Worm (Caenorhabditis elegans) whole organism, young adult: ENCODE data around the gene pals-18.
A peak's percentile ranks its signal among the peaks of the same experiment; 100 is the strongest.

ENCODE experiments used
- F10E7.11 ChIP-seq: sonication (generic microtip); optimal IDR thresholded peaks from 2 replicates; lab custom pipeline; 2017; ENCODE audit warnings: mild to moderate bottlenecking, missing genetic modification characterization, moderate library complexity, missing compliant biosample characterization
- F52B5.7 ChIP-seq: sonication (generic microtip); optimal IDR thresholded peaks from 2 replicates; lab custom pipeline; 2016; ENCODE audit warnings: mild to moderate bottlenecking, missing genetic modification characterization, missing compliant biosample characterization
- F55B11.4 ChIP-seq: sonication (generic microtip); optimal IDR thresholded peaks from 2 replicates; lab custom pipeline; 2016; ENCODE audit warnings: missing compliant biosample characterization, missing genetic modification characterization, borderline replicate concordance; ENCODE audit not compliant: insufficient read depth
- F57C9.4 ChIP-seq: sonication (generic microtip); optimal IDR thresholded peaks from 2 replicates; lab custom pipeline; 2017; ENCODE audit warnings: mild to moderate bottlenecking, missing genetic modification characterization, missing compliant biosample characterization
- K11D2.4 ChIP-seq: fragments of 200-800 bp; sonication (Bioruptor generic); IDR thresholded peaks from 2 replicates; pipeline ENCODE4 v1.3.6; 2022; ENCODE audit warnings: missing genetic modification reagents, missing genetic modification characterization, missing compliant biosample characterization
- T26A5.8 ChIP-seq: sonication (generic microtip); optimal IDR thresholded peaks from 2 replicates; lab custom pipeline; 2016; ENCODE audit warnings: missing genetic modification characterization, missing compliant biosample characterization
- Y53F4B.3 ChIP-seq: fragments of 200-800 bp; sonication (Bioruptor generic); IDR thresholded peaks from 2 replicates; pipeline ENCODE4 v1.3.6; 2022; ENCODE audit warnings: missing genetic modification reagents, missing genetic modification characterization, missing compliant biosample characterization
- Y67H2A.10 ChIP-seq: fragments of 200-800 bp; sonication (Bioruptor generic); conservative IDR thresholded peaks from 2 replicates; pipeline ENCODE4 v1.3.6; 2022; ENCODE audit warnings: missing genetic modification reagents, missing genetic modification characterization, missing compliant biosample characterization
- Y95B8A.8 ChIP-seq: fragments of 200-800 bp; sonication (Bioruptor generic); IDR thresholded peaks from 2 replicates; pipeline ENCODE4 v1.3.6; 2022; ENCODE audit warnings: missing genetic modification reagents, missing genetic modification characterization, missing compliant biosample characterization
- ama-1 ChIP-seq, 3 experiments: fragments of 150-350 bp in 1 of 3; sonication (generic microtip) in 2 of 3; optimal IDR thresholded peaks; 2 replicates each; lab custom pipeline; 2014 to 2018; ENCODE audit warnings: missing biosample characterization in 2 of 3, missing genetic modification characterization in 2 of 3, missing genetic modification reagents in 2 of 3
- atf-7 ChIP-seq: sonication (generic microtip); optimal IDR thresholded peaks from 2 replicates; lab custom pipeline; 2017; ENCODE audit warnings: mild to moderate bottlenecking, missing genetic modification characterization, missing compliant biosample characterization
- cebp-1 ChIP-seq, 2 experiments: fragments of 200-800 bp in 1 of 2; sonication (Bioruptor generic) in 1 of 2; sonication (generic microtip) in 1 of 2; IDR thresholded peaks in 1 of 2; optimal IDR thresholded peaks in 1 of 2; 2 replicates each; pipeline versions ENCODE4 v1.3.6 to Lab custom; 2017 to 2022; ENCODE audit warnings: missing compliant biosample characterization in 2 of 2, missing genetic modification characterization in 2 of 2, mild to moderate bottlenecking in 1 of 2, missing genetic modification reagents in 1 of 2, moderate library complexity in 1 of 2
- cebp-2 ChIP-seq: fragments of 200-800 bp; sonication (Bioruptor generic); IDR thresholded peaks from 2 replicates; pipeline ENCODE4 v1.3.6; 2022; ENCODE audit warnings: missing genetic modification characterization, missing compliant biosample characterization
- die-1 ChIP-seq: sonication (generic microtip); optimal IDR thresholded peaks from 2 replicates; lab custom pipeline; 2016; ENCODE audit warnings: missing genotype, mild to moderate bottlenecking, missing genetic modification characterization, missing compliant biosample characterization
- dox-1 ChIP-seq: fragments of 200-800 bp; sonication (Bioruptor generic); IDR thresholded peaks from 2 replicates; pipeline ENCODE4 v1.3.6; 2022; ENCODE audit warnings: missing genetic modification reagents, missing genetic modification characterization, missing compliant biosample characterization
- dpff-1 ChIP-seq: sonication (generic microtip); optimal IDR thresholded peaks from 2 replicates; lab custom pipeline; 2017; ENCODE audit warnings: mild to moderate bottlenecking, missing genetic modification characterization, missing compliant biosample characterization
- egrh-3 ChIP-seq: fragments of 200-800 bp; sonication (Bioruptor generic); IDR thresholded peaks from 2 replicates; pipeline ENCODE4 v1.3.6; 2022; ENCODE audit warnings: missing genetic modification reagents, missing genetic modification characterization, missing compliant biosample characterization
- gei-17 ChIP-seq: fragments of 200-800 bp; sonication (Bioruptor generic); optimal IDR thresholded peaks from 2 replicates; lab custom pipeline; 2018; ENCODE audit warnings: mild to moderate bottlenecking, missing genetic modification characterization, missing compliant biosample characterization
- hlh-12 ChIP-seq: sonication (generic microtip); optimal IDR thresholded peaks from 2 replicates; lab custom pipeline; 2016; ENCODE audit warnings: missing genetic modification characterization, missing compliant biosample characterization
- hmg-20 ChIP-seq: fragments of 200-800 bp; sonication (Bioruptor generic); IDR thresholded peaks from 2 replicates; pipeline ENCODE4 v1.3.6; 2022; ENCODE audit warnings: missing genetic modification reagents, missing genetic modification characterization, missing compliant biosample characterization
- hsf-1 ChIP-seq: fragments of 200-800 bp; sonication (Bioruptor generic); IDR thresholded peaks from 2 replicates; pipeline ENCODE4 v1.3.6; 2022; ENCODE audit warnings: missing genetic modification reagents, missing genetic modification characterization, missing compliant biosample characterization
- lag-1 ChIP-seq: fragments of 200-800 bp; sonication (Bioruptor generic); IDR thresholded peaks from 2 replicates; pipeline ENCODE4 v1.3.6; 2022; ENCODE audit warnings: missing genetic modification reagents, missing genetic modification characterization, missing compliant biosample characterization
- lin-26 ChIP-seq: fragments of 200-800 bp; sonication (Bioruptor generic); IDR thresholded peaks from 2 replicates; pipeline ENCODE4 v1.3.6; 2022; ENCODE audit warnings: missing genetic modification reagents, missing genetic modification characterization, missing compliant biosample characterization
- lin-54 ChIP-seq: fragments of 200-800 bp; sonication (Bioruptor generic); optimal IDR thresholded peaks from 2 replicates; lab custom pipeline; 2018; ENCODE audit warnings: mild to moderate bottlenecking, missing genetic modification characterization, missing compliant biosample characterization
- lsl-1 ChIP-seq: fragments of 200-800 bp; sonication (Bioruptor generic); optimal IDR thresholded peaks from 2 replicates; lab custom pipeline; 2018; ENCODE audit warnings: mild to moderate bottlenecking, missing genetic modification characterization, moderate library complexity, missing compliant biosample characterization
- lsy-27 ChIP-seq: sonication (generic microtip); optimal IDR thresholded peaks from 2 replicates; lab custom pipeline; 2017; ENCODE audit warnings: missing genetic modification characterization, mild to moderate bottlenecking, missing compliant biosample characterization, antibody characterized with exemption, missing genotype, borderline replicate concordance; ENCODE audit not compliant: insufficient read depth
- madf-3 ChIP-seq: fragments of 200-800 bp; sonication (Bioruptor generic); IDR thresholded peaks from 2 replicates; pipeline ENCODE4 v1.3.6; 2022; ENCODE audit warnings: missing genetic modification reagents, missing genetic modification characterization, missing compliant biosample characterization
- mcd-1 ChIP-seq: fragments of 200-800 bp; sonication (Bioruptor generic); IDR thresholded peaks from 2 replicates; pipeline ENCODE4 v1.3.6; 2022; ENCODE audit warnings: missing genetic modification reagents, missing genetic modification characterization, missing compliant biosample characterization
- nfya-1 ChIP-seq: sonication (generic microtip); optimal IDR thresholded peaks from 2 replicates; lab custom pipeline; 2017; ENCODE audit warnings: antibody characterized with exemption, missing compliant biosample characterization, missing genetic modification characterization, borderline replicate concordance; ENCODE audit not compliant: insufficient read depth
- nfyb-1 ChIP-seq: fragments of 200-800 bp; sonication (Bioruptor generic); IDR thresholded peaks from 2 replicates; pipeline ENCODE4 v1.3.6; 2022; ENCODE audit warnings: missing genetic modification reagents, missing genetic modification characterization, missing compliant biosample characterization
- nhr-120 ChIP-seq: fragments of 200-800 bp; sonication (Bioruptor generic); IDR thresholded peaks from 2 replicates; pipeline ENCODE4 v1.3.6; 2022; ENCODE audit warnings: missing genetic modification characterization, missing compliant biosample characterization
- pbrm-1 ChIP-seq: fragments of 200-800 bp; sonication (Bioruptor generic); IDR thresholded peaks from 2 replicates; pipeline ENCODE4 v1.3.6; 2022; ENCODE audit warnings: missing genetic modification reagents, missing genetic modification characterization, missing compliant biosample characterization
- snpc-4 ChIP-seq, 5 experiments: fragments of 150-350 bp in 1 of 5; sonication (generic microtip) in 4 of 5; optimal IDR thresholded peaks; 2 replicates each; lab custom pipeline; 2014 to 2018; ENCODE audit warnings: missing genetic modification characterization in 5 of 5, missing biosample characterization in 3 of 5, antibody characterized with exemption in 2 of 5, mild to moderate bottlenecking in 2 of 5, missing compliant biosample characterization in 2 of 5, missing genotype in 2 of 5, moderate library complexity in 2 of 5, missing genetic modification reagents in 1 of 5
- zfh-2 ChIP-seq: fragments of 200-800 bp; sonication (Bioruptor generic); conservative IDR thresholded peaks from 2 replicates; pipeline ENCODE4 v1.3.6; 2022; ENCODE audit warnings: missing genetic modification reagents, missing genetic modification characterization, missing compliant biosample characterization
- ztf-18 ChIP-seq: sonication (generic microtip); optimal IDR thresholded peaks from 2 replicates; lab custom pipeline; 2016; ENCODE audit warnings: missing genotype, mild to moderate bottlenecking, missing genetic modification characterization, missing compliant biosample characterization

pals-18 gene

DNA sequence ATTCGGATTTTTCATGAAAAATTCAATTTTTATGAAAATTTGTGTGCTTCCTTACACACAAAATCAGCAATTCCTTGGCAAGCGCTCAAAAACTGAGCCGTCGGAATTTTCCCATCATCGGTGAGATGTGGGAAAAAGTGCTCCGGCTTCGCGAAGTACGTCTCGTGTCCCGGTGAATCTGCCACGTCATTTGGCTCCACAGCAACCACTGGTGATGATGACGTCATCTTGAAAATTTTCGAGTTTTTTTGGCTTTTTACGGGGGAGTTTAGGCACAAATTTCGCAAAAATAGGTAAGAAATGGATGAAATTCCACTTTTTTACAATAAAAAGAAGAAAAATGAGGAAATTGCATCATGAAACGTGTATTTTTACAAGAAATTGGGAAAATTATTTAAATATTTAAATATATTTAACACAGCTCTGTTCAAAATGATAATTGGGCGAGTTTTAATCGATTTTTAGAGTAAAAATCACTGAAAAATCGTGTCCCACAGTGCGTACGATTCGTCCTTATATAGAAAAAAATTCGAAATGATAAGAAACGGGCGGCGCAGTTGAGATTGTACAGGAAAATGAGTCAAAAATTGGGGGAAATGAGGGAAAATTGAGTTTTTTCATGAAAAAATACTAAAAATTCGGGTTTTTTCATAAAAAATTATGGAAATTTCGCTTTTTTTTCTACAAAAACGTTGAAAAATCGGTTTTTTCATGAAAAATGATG lies 10.8 kb downstream of the pals-18 start, which contains the start of gene Y82E9BR.14 (continued):
- TF ChIP-seq F52B5.7 (tag; lab: Kevin White, UChicago), result no peak
- no peak for TF ChIP-seq ztf-18 (tag; lab: Kevin White, UChicago)
- no peak for TF ChIP-seq Y53F4B.3 (GFP tag; lab: Robert Waterston, UW)
- TF ChIP-seq nhr-120 (GFP tag; lab: Robert Waterston, UW), result no peak
- peak; percentile 10 for TF ChIP-seq T26A5.8 (tag; lab: Kevin White, UChicago)
- no peak for TF ChIP-seq snpc-4 (GFP tag; optimal IDR thresholded peaks at IDR 0.05; lab: Kevin White, UChicago)
- TF ChIP-seq snpc-4 (tag; optimal IDR thresholded peaks at IDR 0.05; lab: Kevin White, UChicago), result no peak
- no peak for TF ChIP-seq hmg-20 (GFP tag; lab: Robert Waterston, UW)
- TF ChIP-seq dpff-1 (tag; lab: Kevin White, UChicago), result no peak
- TF ChIP-seq nfyb-1, result no peak
- TF ChIP-seq lag-1 (GFP tag; lab: Robert Waterston, UW), result no peak
- TF ChIP-seq lsy-27, result no peak
- TF ChIP-seq K11D2.4, result no peak
- TF ChIP-seq F55B11.4 (tag; lab: Kevin White, UChicago), result no peak
- TF ChIP-seq hsf-1 (GFP tag; lab: Robert Waterston, UW), result peak; percentile 42
- TF ChIP-seq egrh-3 (GFP tag; lab: Robert Waterston, UW), result no peak
- TF ChIP-seq F10E7.11 (tag; lab: Kevin White, UChicago), result no peak
- no peak for TF ChIP-seq zfh-2 (GFP tag; lab: Robert Waterston, UW)

DNA sequence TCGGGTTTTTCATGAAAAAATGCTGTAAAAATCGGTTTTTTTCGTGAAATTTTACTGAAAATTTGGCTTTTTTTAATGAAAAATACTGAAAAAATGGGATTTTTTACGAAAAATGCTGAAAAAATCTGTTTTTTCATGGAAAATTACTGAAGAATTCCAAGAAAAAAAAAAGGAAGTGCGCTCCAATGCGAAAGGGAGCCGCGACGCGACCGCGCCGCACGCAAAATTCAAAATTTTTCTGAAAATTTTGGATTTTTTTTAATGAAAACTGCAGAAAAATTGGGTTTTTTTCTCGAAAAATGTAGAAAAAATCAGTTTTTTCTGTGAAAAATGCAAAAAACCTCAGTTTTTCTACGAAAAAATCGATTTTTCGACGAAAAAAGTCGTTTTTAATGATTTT lies 13.4 kb downstream of the pals-18 start:
- peak; percentile 19 for TF ChIP-seq lin-54
- TF ChIP-seq F57C9.4 (tag; lab: Kevin White, UChicago), result no peak
- TF ChIP-seq mcd-1 (GFP tag; lab: Robert Waterston, UW), result peak; percentile 33; the same call in 1 of the 2 replicates
- TF ChIP-seq nfya-1, result no peak
- peak; percentile 94 for TF ChIP-seq madf-3 (GFP tag; lab: Robert Waterston, UW)

DNA sequence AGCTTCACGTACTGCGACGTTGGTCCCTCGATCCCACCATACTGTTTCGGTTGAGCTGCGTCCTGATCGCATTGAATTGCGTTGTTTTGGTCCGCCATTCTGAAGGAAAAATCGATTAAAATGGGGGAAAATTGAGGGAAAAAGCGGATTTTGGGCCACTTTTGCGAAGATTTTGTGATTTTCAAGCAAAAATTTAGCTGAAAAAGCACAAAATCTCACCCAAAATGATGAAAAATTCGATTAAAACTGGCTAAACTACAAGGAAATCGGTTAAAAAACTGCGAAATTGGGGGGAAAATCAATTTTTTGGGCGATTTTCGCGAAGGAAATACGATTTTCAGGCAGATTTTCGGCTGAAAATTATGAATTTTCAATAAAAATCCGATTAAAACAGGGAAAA lies 13.9 kb downstream of the pals-18 start, which contains the start of gene elc-1:
Gene elc-1 (minus strand): TSS at position 101 of the 400 bp plus-strand sequence.
- no peak for TF ChIP-seq cebp-2 (GFP tag; lab: Robert Waterston, UW)
- no peak for TF ChIP-seq dox-1
- TF ChIP-seq cebp-1 (GFP tag; IDR thresholded peaks at IDR 0.05; lab: Robert Waterston, UW), result no peak
- TF ChIP-seq cebp-1 (tag; optimal IDR thresholded peaks at IDR 0.05; lab: Kevin White, UChicago), result no peak
- TF ChIP-seq hlh-12 (tag; lab: Kevin White, UChicago), result no peak
- TF ChIP-seq Y67H2A.10 (GFP tag; lab: Robert Waterston, UW), result no peak
- no peak for TF ChIP-seq lin-54
- TF ChIP-seq nhr-120 (GFP tag; lab: Robert Waterston, UW), result no peak
- TF ChIP-seq lin-26 (GFP tag; lab: Robert Waterston, UW), result no peak
- no peak for TF ChIP-seq dpff-1 (tag; lab: Kevin White, UChicago)
- no peak for TF ChIP-seq K11D2.4
- no peak for TF ChIP-seq Y95B8A.8 (GFP tag; lab: Robert Waterston, UW)
- TF ChIP-seq ztf-18 (tag; lab: Kevin White, UChicago), result no peak
- TF ChIP-seq ama-1 (optimal IDR thresholded peaks at IDR 0.05; lab: Kevin White, UChicago), result no peak
- TF ChIP-seq ama-1 (GFP tag; optimal IDR thresholded peaks at IDR 0.05; lab: Kevin White, UChicago), result no peak
- no peak for TF ChIP-seq pbrm-1 (GFP tag; lab: Robert Waterston, UW)
- no peak for TF ChIP-seq atf-7 (tag; lab: Kevin White, UChicago)
- no peak for TF ChIP-seq die-1
- TF ChIP-seq lsl-1 (GFP tag; lab: Kevin White, UChicago), result no peak
- TF ChIP-seq gei-17 (GFP tag; lab: Kevin White, UChicago), result no peak
- TF ChIP-seq, all 124 proteins: peak for 0
